Fruit fly (Drosophila melanogaster) whole organism, pupa: Measurements from ENCODE around the gene CG18094.

Experiments used
- CG15710 ChIP-seq: fragments of 200-800 bp; sonication (Bioruptor generic); optimal IDR thresholded peaks from 2 replicates; lab custom pipeline; 2018; ENCODE audit warnings: missing biosample characterization, mild to moderate bottlenecking, missing genetic modification characterization, moderate library complexity
- CG34367 ChIP-seq: fragments of 200-800 bp; sonication (Bioruptor generic); optimal IDR thresholded peaks from 2 replicates; lab custom pipeline; 2018; ENCODE audit warnings: missing biosample characterization, mild to moderate bottlenecking, missing genetic modification characterization
- EcR ChIP-seq: fragments of 200-800 bp; sonication (Bioruptor generic); optimal IDR thresholded peaks from 3 replicates; lab custom pipeline; 2019; ENCODE audit warnings: missing biosample characterization, missing genetic modification characterization, mild to moderate bottlenecking, moderate library complexity, missing genetic modification reagents
- Pif1B ChIP-seq: fragments of 200-800 bp; sonication (Bioruptor generic); optimal IDR thresholded peaks from 3 replicates; lab custom pipeline; 2016; ENCODE audit warnings: missing biosample characterization, missing genetic modification characterization

DNA sequence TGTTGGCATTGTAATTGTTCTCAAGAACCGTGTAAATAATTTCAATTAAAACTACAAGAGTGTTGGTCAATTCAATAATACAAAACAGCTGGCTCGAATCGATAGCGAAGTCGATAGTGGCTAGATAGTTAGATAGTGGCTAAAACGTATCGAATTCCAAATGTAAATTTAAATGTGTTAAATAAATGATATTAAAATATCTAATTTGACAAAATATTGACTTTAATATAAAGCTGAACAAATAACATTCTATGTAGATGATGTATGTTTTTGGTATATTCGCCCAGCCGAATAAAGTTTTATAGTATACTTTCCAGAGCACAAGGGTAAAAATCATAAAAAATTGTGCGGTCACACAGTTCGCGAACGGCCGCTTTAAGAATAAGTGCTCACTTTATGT is 36.3 kb downstream of the CG18094 start, which contains the start of the genes Dpm1 and CG10137:
- TF ChIP-seq CG34367 (tag; lab: Kevin White, UChicago): no peak
- TF ChIP-seq Pif1B: no peak
- TF ChIP-seq EcR (GFP tag; lab: Kevin White, UChicago): no peak
- TF ChIP-seq CG15710 (tag; lab: Kevin White, UChicago): no peak
